Worm (Caenorhabditis elegans) whole organism, L4 larva: ENCODE results near the gene W03C9.6.

Source experiments
- F44E2.7 ChIP-seq: fragments of 200-800 bp; sonication (Bioruptor generic); IDR thresholded peaks from 2 replicates; pipeline ENCODE4 v2.1.2; 2022; ENCODE audit warnings: missing genetic modification characterization, missing compliant biosample characterization
- T26A8.4 ChIP-seq: fragments of 200-800 bp; sonication (Bioruptor generic); IDR thresholded peaks from 2 replicates; pipeline ENCODE4 v1.3.6; 2022; ENCODE audit warnings: missing genetic modification characterization, missing compliant biosample characterization
- Y5F2A.4 ChIP-seq: fragments of 200-800 bp; sonication (Bioruptor generic); optimal IDR thresholded peaks from 2 replicates; lab custom pipeline; 2018; ENCODE audit warnings: mild to moderate bottlenecking, missing genetic modification characterization, missing compliant biosample characterization
- aly-2 ChIP-seq: sonication (generic microtip); optimal IDR thresholded peaks from 2 replicates; lab custom pipeline; 2018; ENCODE audit warnings: missing biosample characterization, missing genetic modification characterization
- ama-1 ChIP-seq: fragments of 150-350 bp; optimal IDR thresholded peaks from 2 replicates; lab custom pipeline; 2014; ENCODE audit warnings: inconsistent platforms, mixed read lengths
- hif-1 ChIP-seq, 2 experiments: sonication (generic microtip); optimal IDR thresholded peaks; 2 replicates each; lab custom pipeline; 2016 to 2017; ENCODE audit warnings: missing compliant biosample characterization in 2 of 2, missing genetic modification characterization in 2 of 2, missing genetic modification reagents in 2 of 2, missing genotype in 2 of 2, mild to moderate bottlenecking in 1 of 2
- hmg-1.1 ChIP-seq: fragments of 200-800 bp; sonication (Bioruptor generic); IDR thresholded peaks from 2 replicates; pipeline ENCODE4 v1.3.6; 2022; ENCODE audit warnings: missing genetic modification reagents, missing genetic modification characterization, missing compliant biosample characterization
- lin-39 ChIP-seq: fragments of 150-350 bp; optimal IDR thresholded peaks from 2 replicates; lab custom pipeline; 2014; ENCODE audit warnings: missing biosample characterization, missing genetic modification reagents, missing genetic modification characterization
- nhr-11 ChIP-seq: fragments of 150-350 bp; optimal IDR thresholded peaks from 2 replicates; lab custom pipeline; 2014; ENCODE audit warnings: missing biosample characterization, missing genetic modification characterization
- pqm-1 ChIP-seq: sonication (generic microtip); optimal IDR thresholded peaks from 2 replicates; lab custom pipeline; 2017; ENCODE audit warnings: missing biosample characterization, missing genetic modification characterization
- skn-1 ChIP-seq: fragments of 150-350 bp; optimal IDR thresholded peaks from 2 replicates; lab custom pipeline; 2014; ENCODE audit warnings: missing biosample characterization, missing genetic modification characterization
- snpc-4 ChIP-seq: fragments of 150-350 bp; optimal IDR thresholded peaks from 2 replicates; lab custom pipeline; 2014; ENCODE audit warnings: missing biosample characterization, missing genetic modification characterization
- zag-1 ChIP-seq: fragments of 150-350 bp; optimal IDR thresholded peaks from 2 replicates; lab custom pipeline; 2014; ENCODE audit warnings: missing biosample characterization, missing genetic modification characterization

ce11 chrII:11917530-11917952 lies 36.8 kb upstream of the W03C9.6 start:
- no peak for TF ChIP-seq nhr-11
- TF ChIP-seq ama-1 (lab: Kevin White, UChicago) = peak; percentile 48
- peak; percentile 51 for TF ChIP-seq aly-2 (tag; lab: Kevin White, UChicago)
- no peak for TF ChIP-seq snpc-4 (tag; lab: Kevin White, UChicago)
- no peak for TF ChIP-seq lin-39 (tag; lab: Kevin White, UChicago)
- TF ChIP-seq F44E2.7 = no peak
- peak; percentile 53 for TF ChIP-seq Y5F2A.4 (GFP tag; lab: Kevin White, UChicago)
- TF ChIP-seq zag-1 (tag; lab: Kevin White, UChicago) = no peak
- no peak for TF ChIP-seq hmg-1.1 (GFP tag; lab: Robert Waterston, UW)
- TF ChIP-seq skn-1 (tag; lab: Kevin White, UChicago) = no peak
- no peak for TF ChIP-seq hif-1 (tag; optimal IDR thresholded peaks at IDR 0.05; lab: Kevin White, UChicago)
- no peak for TF ChIP-seq pqm-1 (tag; lab: Kevin White, UChicago)
- TF ChIP-seq T26A8.4 = 0 out of 2 replicates have a peak, but pooled peaks have one; percentile 33
